Worm (Caenorhabditis elegans) whole organism, mixed stage, embryonic: ENCODE data around the gene Y32H12A.1.

ENCODE experiments used
- M03D4.4 ChIP-seq: sonication (generic microtip); optimal IDR thresholded peaks from 2 replicates; lab custom pipeline; 2017; ENCODE audit warnings: mild to moderate bottlenecking, missing genetic modification characterization, missing compliant biosample characterization
- bed-3 ChIP-seq: fragments of 200-800 bp; sonication (Bioruptor generic); optimal IDR thresholded peaks from 3 replicates; lab custom pipeline; 2018; ENCODE audit warnings: mild to moderate bottlenecking, missing genetic modification characterization, moderate library complexity, missing compliant biosample characterization
- blmp-1 ChIP-seq: fragments of 150-350 bp; optimal IDR thresholded peaks from 2 replicates; lab custom pipeline; 2014; ENCODE audit warnings: missing biosample characterization, missing genetic modification characterization
- ceh-39 ChIP-seq: fragments of 150-350 bp; optimal IDR thresholded peaks from 2 replicates; lab custom pipeline; 2014; ENCODE audit warnings: missing biosample characterization, missing genetic modification characterization
- ceh-43 ChIP-seq: fragments of 200-800 bp; sonication (Bioruptor generic); optimal IDR thresholded peaks from 2 replicates; lab custom pipeline; 2018; ENCODE audit warnings: mild to moderate bottlenecking, missing genetic modification characterization, moderate library complexity, missing compliant biosample characterization
- ceh-83 ChIP-seq: fragments of 200-800 bp; sonication (Bioruptor generic); optimal IDR thresholded peaks from 2 replicates; lab custom pipeline; 2018; ENCODE audit warnings: mild to moderate bottlenecking, missing genetic modification characterization, missing compliant biosample characterization
- ces-1 ChIP-seq: fragments of 150-350 bp; optimal IDR thresholded peaks from 2 replicates; lab custom pipeline; 2014; ENCODE audit warnings: missing biosample characterization, missing genetic modification reagents, missing genetic modification characterization
- cnd-1 ChIP-seq: fragments of 200-800 bp; sonication (Bioruptor generic); optimal IDR thresholded peaks from 2 replicates; lab custom pipeline; 2018; ENCODE audit warnings: mild to moderate bottlenecking, missing genetic modification characterization, missing compliant biosample characterization
- drap-1 ChIP-seq: fragments of 200-800 bp; sonication (Bioruptor generic); optimal IDR thresholded peaks from 3 replicates; lab custom pipeline; 2018; ENCODE audit warnings: mild to moderate bottlenecking, missing genetic modification characterization, missing compliant biosample characterization
- elt-1 ChIP-seq: sonication (generic microtip); optimal IDR thresholded peaks from 2 replicates; lab custom pipeline; 2017; ENCODE audit warnings: missing genetic modification characterization, mild to moderate bottlenecking, missing compliant biosample characterization, antibody characterized with exemption, moderate library complexity, borderline replicate concordance; ENCODE audit not compliant: insufficient read depth
- flh-1 ChIP-seq: fragments of 200-800 bp; sonication (Bioruptor generic); optimal IDR thresholded peaks from 2 replicates; lab custom pipeline; 2018; ENCODE audit warnings: mild to moderate bottlenecking, missing genetic modification characterization, moderate library complexity, missing compliant biosample characterization
- ham-2 ChIP-seq: fragments of 200-800 bp; sonication (Bioruptor generic); optimal IDR thresholded peaks from 2 replicates; lab custom pipeline; 2018; ENCODE audit warnings: mild to moderate bottlenecking, missing genetic modification characterization, missing compliant biosample characterization
- hlh-1 ChIP-seq: fragments of 150-350 bp; optimal IDR thresholded peaks from 2 replicates; lab custom pipeline; 2014; ENCODE audit warnings: missing biosample characterization, missing genetic modification reagents, missing genetic modification characterization
- lin-13 ChIP-seq: fragments of 150-350 bp; optimal IDR thresholded peaks from 2 replicates; lab custom pipeline; 2014; ENCODE audit warnings: missing biosample characterization, missing genetic modification characterization
- lin-32 ChIP-seq: fragments of 200-800 bp; sonication (Bioruptor generic); optimal IDR thresholded peaks from 2 replicates; lab custom pipeline; 2018; ENCODE audit warnings: mild to moderate bottlenecking, missing genetic modification characterization, missing compliant biosample characterization
- lsy-2 ChIP-seq: fragments of 150-350 bp; optimal IDR thresholded peaks from 2 replicates; lab custom pipeline; 2014; ENCODE audit warnings: missing biosample characterization, missing genetic modification characterization
- mab-5 ChIP-seq: fragments of 150-350 bp; optimal IDR thresholded peaks from 2 replicates; lab custom pipeline; 2014; ENCODE audit warnings: missing biosample characterization, missing genetic modification characterization
- mep-1 ChIP-seq: fragments of 150-350 bp; optimal IDR thresholded peaks from 2 replicates; lab custom pipeline; 2017; ENCODE audit warnings: missing biosample characterization, missing genetic modification reagents, missing genetic modification characterization, inconsistent platforms
- mls-2 ChIP-seq: sonication (generic microtip); optimal IDR thresholded peaks from 2 replicates; lab custom pipeline; 2016; ENCODE audit warnings: mild to moderate bottlenecking, missing genetic modification characterization, moderate library complexity, missing compliant biosample characterization
- nhr-12 ChIP-seq: fragments of 150-350 bp; optimal IDR thresholded peaks from 2 replicates; lab custom pipeline; 2014; ENCODE audit warnings: missing biosample characterization, missing genetic modification characterization
- nhr-2 ChIP-seq: fragments of 150-350 bp; optimal IDR thresholded peaks from 2 replicates; lab custom pipeline; 2014; ENCODE audit warnings: missing biosample characterization, missing genetic modification characterization
- nhr-237 ChIP-seq: fragments of 150-350 bp; optimal IDR thresholded peaks from 2 replicates; lab custom pipeline; 2014; ENCODE audit warnings: missing biosample characterization, missing genetic modification characterization
- nhr-28 ChIP-seq: fragments of 150-350 bp; optimal IDR thresholded peaks from 2 replicates; lab custom pipeline; 2014; ENCODE audit warnings: missing biosample characterization, missing genetic modification characterization
- nhr-76 ChIP-seq: sonication (generic microtip); optimal IDR thresholded peaks from 2 replicates; lab custom pipeline; 2017; ENCODE audit warnings: missing biosample characterization, missing genetic modification characterization
- pha-4 ChIP-seq: fragments of 150-350 bp; optimal IDR thresholded peaks from 2 replicates; lab custom pipeline; 2018; ENCODE audit warnings: missing biosample characterization, missing genetic modification reagents, missing genetic modification characterization
- sem-2 ChIP-seq: fragments of 200-800 bp; sonication (Bioruptor generic); optimal IDR thresholded peaks from 2 replicates; lab custom pipeline; 2018; ENCODE audit warnings: mild to moderate bottlenecking, missing genetic modification characterization, missing compliant biosample characterization
- snpc-4 ChIP-seq: fragments of 150-350 bp; optimal IDR thresholded peaks from 2 replicates; lab custom pipeline; 2014; ENCODE audit warnings: missing biosample characterization, missing genetic modification characterization
- sptf-1 ChIP-seq: sonication (generic microtip); optimal IDR thresholded peaks from 2 replicates; lab custom pipeline; 2017; ENCODE audit warnings: mild to moderate bottlenecking, missing genetic modification characterization, moderate library complexity, missing compliant biosample characterization
- tbx-8 ChIP-seq: fragments of 200-800 bp; sonication (Bioruptor generic); optimal IDR thresholded peaks from 2 replicates; lab custom pipeline; 2018; ENCODE audit warnings: mild to moderate bottlenecking, missing genetic modification characterization, moderate library complexity, missing compliant biosample characterization
- unc-120 ChIP-seq: sonication (generic microtip); optimal IDR thresholded peaks from 2 replicates; lab custom pipeline; 2017; ENCODE audit warnings: missing genetic modification characterization, missing compliant biosample characterization; ENCODE audit not compliant: poor library complexity, severe bottlenecking
- unc-39 ChIP-seq: fragments of 150-350 bp; optimal IDR thresholded peaks from 2 replicates; lab custom pipeline; 2014; ENCODE audit warnings: missing biosample characterization, missing genetic modification characterization
- unc-62 ChIP-seq: fragments of 150-350 bp; optimal IDR thresholded peaks from 2 replicates; lab custom pipeline; 2014; ENCODE audit warnings: missing biosample characterization, missing genetic modification reagents, missing genetic modification characterization
- zip-8 ChIP-seq: fragments of 150-350 bp; optimal IDR thresholded peaks from 2 replicates; lab custom pipeline; 2014; ENCODE audit warnings: missing biosample characterization, missing genetic modification characterization
- ztf-11 ChIP-seq: fragments of 150-350 bp; optimal IDR thresholded peaks from 2 replicates; lab custom pipeline; 2014; ENCODE audit warnings: missing biosample characterization, missing genetic modification characterization

Y32H12A.1 gene

ce11 chrIII:5340530-5340929 is 21.5 kb upstream of the Y32H12A.1 start:
- TF ChIP-seq nhr-28 = no peak
- TF ChIP-seq ham-2 (GFP tag; lab: Kevin White, UChicago) = no peak
- no peak for TF ChIP-seq nhr-76 (tag; lab: Kevin White, UChicago)
- no peak for TF ChIP-seq unc-120 (tag; lab: Kevin White, UChicago)
- no peak for TF ChIP-seq snpc-4
- TF ChIP-seq hlh-1 (tag; lab: Kevin White, UChicago) = no peak
- no peak for TF ChIP-seq nhr-2 (tag; lab: Kevin White, UChicago)
- TF ChIP-seq drap-1 (GFP tag; lab: Kevin White, UChicago) = no peak
- no peak for TF ChIP-seq lin-13
- no peak for TF ChIP-seq unc-62
- TF ChIP-seq nhr-237 = no peak
- no peak for TF ChIP-seq nhr-12 (tag; lab: Kevin White, UChicago)
- TF ChIP-seq unc-39 (tag; lab: Kevin White, UChicago) = no peak
- TF ChIP-seq sptf-1 (tag; lab: Kevin White, UChicago) = no peak
- TF ChIP-seq sem-2 (GFP tag; lab: Kevin White, UChicago) = no peak
- no peak for TF ChIP-seq bed-3 (GFP tag; lab: Kevin White, UChicago)
- no peak for TF ChIP-seq blmp-1 (tag; lab: Kevin White, UChicago)
- no peak for TF ChIP-seq pha-4 (tag; lab: Kevin White, UChicago)
- no peak for TF ChIP-seq flh-1 (GFP tag; lab: Kevin White, UChicago)

- TF ChIP-seq lin-32 = no peak
- no peak for TF ChIP-seq unc-62
- TF ChIP-seq nhr-237 = no peak
- no peak for TF ChIP-seq mls-2
- TF ChIP-seq bed-3 (GFP tag; lab: Kevin White, UChicago) = no peak
- TF ChIP-seq nhr-76 (tag; lab: Kevin White, UChicago) = no peak
- TF ChIP-seq ceh-39 (tag; lab: Kevin White, UChicago) = no peak
- TF ChIP-seq ces-1 (GFP tag; lab: Kevin White, UChicago) = no peak
- TF ChIP-seq ham-2 (GFP tag; lab: Kevin White, UChicago) = no peak
Measured at ce11 chrIII:5341382-5341781, 20.6 kb upstream of the Y32H12A.1 start, which contains the start of gene ZK121.2. TSS of gene ZK121.2 (plus strand) at chrIII:5341682.

DNA sequence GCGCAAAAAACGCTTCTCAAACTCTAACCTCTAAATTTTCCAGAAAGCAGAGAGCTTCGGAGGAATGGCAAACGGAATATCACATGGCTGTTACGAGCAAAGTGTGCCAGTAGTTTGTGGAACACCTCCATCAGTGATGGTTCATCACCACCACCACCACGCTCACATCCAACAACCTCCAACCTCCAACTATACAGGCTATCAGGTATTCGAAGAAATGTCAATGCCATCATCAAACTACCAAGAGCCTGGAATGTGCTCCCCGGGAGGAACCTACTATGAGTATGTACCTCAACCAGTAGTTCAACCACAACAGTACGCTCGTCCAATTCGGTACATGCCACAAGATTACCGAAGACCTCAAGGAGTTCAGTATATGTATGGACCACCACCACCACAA is 18.5 kb upstream of the Y32H12A.1 start:
- TF ChIP-seq ham-2 (GFP tag; lab: Kevin White, UChicago) (no peak), unc-120 (tag; lab: Kevin White, UChicago) (no peak), zip-8 (tag; lab: Kevin White, UChicago) (no peak), mep-1 (no peak)

- TF ChIP-seq zip-8 (tag; lab: Kevin White, UChicago) (peak; percentile 90), unc-39 (tag; lab: Kevin White, UChicago) (no peak), pha-4 (tag; lab: Kevin White, UChicago) (no peak)
Measured at ce11 chrIII:5344561-5344960, 17.4 kb upstream of the Y32H12A.1 start.

ce11 chrIII:5346017-5346416 is 16.0 kb upstream of the Y32H12A.1 start, which contains the start of gene glrx-21:
TSS of gene glrx-21 (minus strand) at chrIII:5346117.
- TF ChIP-seq sem-2 (GFP tag; lab: Kevin White, UChicago) = no peak
- no peak for TF ChIP-seq zip-8 (tag; lab: Kevin White, UChicago)
- TF ChIP-seq mab-5 (tag; lab: Kevin White, UChicago) = no peak
- TF ChIP-seq lin-32 = no peak
- no peak for TF ChIP-seq nhr-12 (tag; lab: Kevin White, UChicago)
- no peak for TF ChIP-seq unc-120 (tag; lab: Kevin White, UChicago)
- TF ChIP-seq drap-1 (GFP tag; lab: Kevin White, UChicago) = no peak
- TF ChIP-seq mep-1 = no peak
- no peak for TF ChIP-seq bed-3 (GFP tag; lab: Kevin White, UChicago)
- no peak for TF ChIP-seq M03D4.4 (tag; lab: Kevin White, UChicago)
- TF ChIP-seq ham-2 (GFP tag; lab: Kevin White, UChicago) = no peak
- TF ChIP-seq nhr-237 = no peak
- no peak for TF ChIP-seq nhr-76 (tag; lab: Kevin White, UChicago)
- no peak for TF ChIP-seq snpc-4
- TF ChIP-seq mls-2 = no peak
- no peak for TF ChIP-seq cnd-1 (tag; lab: Kevin White, UChicago)
- TF ChIP-seq unc-62 = no peak
- TF ChIP-seq ceh-39 (tag; lab: Kevin White, UChicago) = no peak
- no peak for TF ChIP-seq unc-39 (tag; lab: Kevin White, UChicago)
- no peak for TF ChIP-seq ces-1 (GFP tag; lab: Kevin White, UChicago)
- TF ChIP-seq, all 35 proteins: peak for 0

DNA sequence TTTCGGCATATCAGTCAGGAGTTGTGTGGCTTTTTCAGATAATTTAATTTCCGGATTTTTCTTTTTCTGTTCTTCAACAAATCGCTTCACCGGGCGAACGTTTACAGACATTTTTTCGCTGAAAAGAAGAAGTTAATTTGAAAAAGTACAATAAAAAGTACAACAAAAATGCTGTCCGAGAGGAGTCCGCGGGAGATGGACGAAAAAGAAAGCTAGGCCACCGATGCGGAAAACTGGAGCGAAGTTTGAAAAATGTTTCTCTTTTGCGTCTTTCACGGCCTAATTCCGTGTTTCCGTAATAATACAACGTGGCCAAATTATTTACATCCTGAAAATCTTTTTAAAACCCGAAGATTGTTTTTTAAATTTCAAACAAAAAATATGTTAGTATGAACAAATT is 12.8 kb upstream of the Y32H12A.1 start, which contains the start of gene thoc-5:
TSS of gene thoc-5 (minus strand) at position 152 of the 400 bp plus-strand sequence.
- TF ChIP-seq bed-3 (GFP tag; lab: Kevin White, UChicago) (no peak), nhr-237 (peak; percentile 50), mab-5 (tag; lab: Kevin White, UChicago) (no peak), unc-62 (no peak), nhr-76 (tag; lab: Kevin White, UChicago) (no peak), ceh-43 (no peak), unc-39 (tag; lab: Kevin White, UChicago) (no peak), blmp-1 (tag; lab: Kevin White, UChicago) (no peak), drap-1 (GFP tag; lab: Kevin White, UChicago) (no peak), nhr-28 (no peak), ztf-11 (no peak), lsy-2 (tag; lab: Kevin White, UChicago) (peak; percentile 67), M03D4.4 (tag; lab: Kevin White, UChicago) (no peak), nhr-12 (tag; lab: Kevin White, UChicago) (no peak), elt-1 (no peak), ceh-83 (GFP tag; lab: Kevin White, UChicago) (no peak), lin-32 (no peak), snpc-4 (no peak), ham-2 (GFP tag; lab: Kevin White, UChicago) (no peak), ces-1 (GFP tag; lab: Kevin White, UChicago) (peak; percentile 21), sem-2 (GFP tag; lab: Kevin White, UChicago) (no peak), lin-13 (peak; percentile 27), tbx-8 (no peak), pha-4 (tag; lab: Kevin White, UChicago) (no peak), zip-8 (tag; lab: Kevin White, UChicago) (no peak), sptf-1 (tag; lab: Kevin White, UChicago) (peak; percentile 70)
